Fruit fly (Drosophila melanogaster) whole organism, embryonic: Measurements from ENCODE around the gene prd1.

Experiments
- Awh ChIP-seq: fragments of 200-800 bp; sonication (Bioruptor generic); IDR thresholded peaks from 2 replicates; pipeline ENCODE4, ENCODE4 v1.3.6; 2022; ENCODE audit warnings: missing biosample characterization, missing genetic modification characterization
- Bgb ChIP-seq: fragments of 200-800 bp; sonication (Bioruptor generic); IDR thresholded peaks from 2 replicates; pipeline ENCODE4 v1.3.6; 2022; ENCODE audit warnings: missing biosample characterization, missing genetic modification characterization; ENCODE audit not compliant: partially characterized antibody
- CG10565 ChIP-seq: fragments of 200-800 bp; sonication (Bioruptor generic); optimal IDR thresholded peaks from 3 replicates; lab custom pipeline; 2016; ENCODE audit warnings: missing biosample characterization, mild to moderate bottlenecking, missing genetic modification characterization
- CG13775 ChIP-seq: fragments of 200-800 bp; sonication (Bioruptor generic); optimal IDR thresholded peaks from 3 replicates; lab custom pipeline; 2017; ENCODE audit warnings: missing biosample characterization, mild to moderate bottlenecking, missing genetic modification characterization
- CG14050 ChIP-seq: fragments of 200-800 bp; sonication (Bioruptor generic); IDR thresholded peaks from 3 replicates; pipeline ENCODE4 v1.3.6; 2022; ENCODE audit warnings: missing biosample characterization, missing genetic modification characterization
- CG15011 ChIP-seq: fragments of 200-800 bp; sonication (Bioruptor generic); optimal IDR thresholded peaks from 3 replicates; lab custom pipeline; 2018; ENCODE audit warnings: missing biosample characterization, mild to moderate bottlenecking, missing genetic modification characterization
- CG15269 ChIP-seq: fragments of 200-800 bp; sonication (Bioruptor generic); optimal IDR thresholded peaks from 2 replicates; lab custom pipeline; 2018; ENCODE audit warnings: missing biosample characterization, mild to moderate bottlenecking, missing genetic modification characterization, moderate library complexity
- CG15696 ChIP-seq: fragments of 200-800 bp; sonication (Bioruptor generic); optimal IDR thresholded peaks from 2 replicates; lab custom pipeline; 2019; ENCODE audit warnings: missing biosample characterization, mild to moderate bottlenecking, missing genetic modification characterization, moderate library complexity
- CG17186 ChIP-seq: fragments of 200-800 bp; sonication (Bioruptor generic); optimal IDR thresholded peaks from 3 replicates; lab custom pipeline; 2017; ENCODE audit warnings: missing biosample characterization, missing genetic modification reagents, missing genetic modification characterization
- CG18011 ChIP-seq: fragments of 200-800 bp; sonication (Bioruptor generic); optimal IDR thresholded peaks from 2 replicates; lab custom pipeline; 2017; ENCODE audit warnings: missing biosample characterization, missing genetic modification characterization, mild to moderate bottlenecking, moderate library complexity, missing genotype
- CG32767 ChIP-seq: fragments of 200-800 bp; sonication (Bioruptor generic); IDR thresholded peaks from 2 replicates; pipeline ENCODE4 v1.3.6; 2022; ENCODE audit warnings: missing biosample characterization, missing genetic modification characterization
- CG32772 ChIP-seq: fragments of 200-800 bp; sonication (Bioruptor generic); IDR thresholded peaks from 2 replicates; pipeline ENCODE4 v1.3.6; 2022; ENCODE audit warnings: missing biosample characterization, missing genetic modification characterization
- CG34376 ChIP-seq: fragments of 200-800 bp; sonication (Bioruptor generic); optimal IDR thresholded peaks from 2 replicates; lab custom pipeline; 2018; ENCODE audit warnings: missing biosample characterization, mild to moderate bottlenecking, missing genetic modification characterization
- CG43689 ChIP-seq: fragments of 200-800 bp; sonication (Bioruptor generic); IDR thresholded peaks from 2 replicates; pipeline ENCODE4 v1.3.6; 2022; ENCODE audit warnings: missing biosample characterization, missing genetic modification characterization
- CG5953 ChIP-seq: fragments of 200-800 bp; sonication (Bioruptor generic); IDR thresholded peaks from 2 replicates; pipeline ENCODE4 v1.3.6; 2022; ENCODE audit warnings: missing biosample characterization, missing genetic modification characterization
- CG6272 ChIP-seq: fragments of 200-800 bp; sonication (Bioruptor generic); IDR thresholded peaks from 2 replicates; pipeline ENCODE4 v1.3.6; 2022; ENCODE audit warnings: missing biosample characterization, missing genetic modification characterization
- CG6689 ChIP-seq: fragments of 200-800 bp; sonication (Bioruptor generic); IDR thresholded peaks from 2 replicates; pipeline ENCODE4 v1.3.6; 2022; ENCODE audit warnings: missing biosample characterization, missing genetic modification characterization
- CG8290 ChIP-seq, 3 experiments: fragments of 200-800 bp; sonication (Bioruptor generic); optimal IDR thresholded peaks; 2 replicates each; lab custom pipeline; 2016 to 2019; ENCODE audit warnings: missing biosample characterization in 3 of 3, missing genetic modification characterization in 3 of 3, mild to moderate bottlenecking in 2 of 3, moderate library complexity in 1 of 3
- CG8944 ChIP-seq: fragments of 200-800 bp; sonication (Bioruptor generic); optimal IDR thresholded peaks from 3 replicates; lab custom pipeline; 2016; ENCODE audit warnings: missing biosample characterization, missing genetic modification characterization
- CG9215 ChIP-seq: fragments of 200-800 bp; sonication (Bioruptor generic); IDR thresholded peaks from 2 replicates; pipeline ENCODE4 v1.3.6; 2022; ENCODE audit warnings: missing biosample characterization, missing genetic modification characterization
- CG9876 ChIP-seq: fragments of 200-800 bp; sonication (Bioruptor generic); optimal IDR thresholded peaks from 2 replicates; lab custom pipeline; 2016; ENCODE audit warnings: missing biosample characterization, missing genetic modification characterization
- Camta ChIP-seq: fragments of 200-800 bp; sonication (Bioruptor generic); optimal IDR thresholded peaks from 2 replicates; lab custom pipeline; 2016; ENCODE audit warnings: missing biosample characterization, missing genetic modification characterization
- D19A ChIP-seq: fragments of 200-800 bp; optimal IDR thresholded peaks from 3 replicates; lab custom pipeline; 2019; ENCODE audit warnings: missing biosample characterization, mild to moderate bottlenecking, missing genetic modification characterization, moderate library complexity
- GATAe ChIP-seq: fragments of 200-800 bp; sonication (Bioruptor generic); conservative IDR thresholded peaks from 2 replicates; pipeline ENCODE4 v1.3.6; 2022; ENCODE audit warnings: missing biosample characterization, missing genetic modification characterization
- Hr51 ChIP-seq, 2 experiments: fragments of 200-800 bp; sonication (Bioruptor generic); optimal IDR thresholded peaks; 2 replicates in 1 of 2; 3 replicates in 1 of 2; lab custom pipeline; 2016 to 2018; ENCODE audit warnings: missing biosample characterization in 2 of 2, missing genetic modification characterization in 2 of 2, mild to moderate bottlenecking in 1 of 2, moderate library complexity in 1 of 2
- Kr ChIP-seq: fragments of 200-800 bp; sonication (Bioruptor generic); optimal IDR thresholded peaks from 2 replicates; lab custom pipeline; 2017; ENCODE audit warnings: missing biosample characterization, mild to moderate bottlenecking, missing genetic modification characterization
- Lim3 ChIP-seq: fragments of 200-800 bp; sonication (Bioruptor generic); IDR thresholded peaks from 2 replicates; pipeline ENCODE4 v1.3.6; 2022; ENCODE audit warnings: missing biosample characterization, missing genetic modification characterization
- MBD-R2 ChIP-seq: fragments of 200-800 bp; sonication (Bioruptor generic); IDR thresholded peaks from 2 replicates; pipeline ENCODE4 v1.3.6; 2022; ENCODE audit warnings: missing biosample characterization, missing genetic modification characterization
- Opbp ChIP-seq: fragments of 200-800 bp; sonication (Bioruptor generic); IDR thresholded peaks from 3 replicates; pipeline ENCODE4 v1.3.6; 2022; ENCODE audit warnings: missing biosample characterization, missing genetic modification characterization; ENCODE audit not compliant: partially characterized antibody
- Taf1 ChIP-seq: fragments of 200-800 bp; sonication (Bioruptor generic); IDR thresholded peaks from 2 replicates; pipeline ENCODE4 v1.3.6; 2022; ENCODE audit warnings: missing biosample characterization, missing genetic modification characterization
- Xbp1 ChIP-seq: fragments of 200-800 bp; sonication (Bioruptor generic); optimal IDR thresholded peaks from 3 replicates; lab custom pipeline; 2016; ENCODE audit warnings: missing biosample characterization, mild to moderate bottlenecking, missing genetic modification characterization
- aop ChIP-seq: fragments of 200-800 bp; sonication (Bioruptor generic); IDR thresholded peaks from 2 replicates; pipeline ENCODE4 v1.3.6; 2022; ENCODE audit warnings: missing biosample characterization, missing genetic modification characterization
- ato ChIP-seq: fragments of 200-800 bp; sonication (Bioruptor generic); IDR thresholded peaks from 2 replicates; pipeline ENCODE4 v1.3.6; 2022; ENCODE audit warnings: missing biosample characterization, missing genetic modification characterization; ENCODE audit not compliant: partially characterized antibody
- chif ChIP-seq, 2 experiments: fragments of 200-800 bp; sonication (Bioruptor generic); optimal IDR thresholded peaks; 3 replicates each; lab custom pipeline; 2016; ENCODE audit warnings: missing biosample characterization in 2 of 2, missing genetic modification characterization in 2 of 2
- crol ChIP-seq: fragments of 200-800 bp; sonication (Bioruptor generic); IDR thresholded peaks from 2 replicates; pipeline ENCODE4 v1.3.6; 2022; ENCODE audit warnings: missing biosample characterization, missing genetic modification characterization
- da ChIP-seq: fragments of 200-800 bp; sonication (Bioruptor generic); optimal IDR thresholded peaks from 2 replicates; lab custom pipeline; 2016; ENCODE audit warnings: missing biosample characterization, missing genetic modification characterization
- emc ChIP-seq: fragments of 200-800 bp; sonication (Bioruptor generic); optimal IDR thresholded peaks from 2 replicates; lab custom pipeline; 2016; ENCODE audit warnings: missing biosample characterization, missing genetic modification characterization
- ewg ChIP-seq: fragments of 200-800 bp; sonication (Bioruptor generic); optimal IDR thresholded peaks from 3 replicates; lab custom pipeline; 2017; ENCODE audit warnings: mild to moderate bottlenecking, missing biosample characterization, missing genetic modification reagents, missing genetic modification characterization
- fu2 ChIP-seq: fragments of 200-800 bp; sonication (Bioruptor generic); optimal IDR thresholded peaks from 2 replicates; lab custom pipeline; 2016; ENCODE audit warnings: missing biosample characterization, missing genetic modification characterization
- gsb ChIP-seq: fragments of 200-800 bp; sonication (Bioruptor generic); IDR thresholded peaks from 2 replicates; pipeline ENCODE4 v1.3.6; 2022; ENCODE audit warnings: missing biosample characterization, missing genetic modification characterization
- lab ChIP-seq: fragments of 200-800 bp; sonication (Bioruptor generic); optimal IDR thresholded peaks from 3 replicates; lab custom pipeline; 2017; ENCODE audit warnings: missing biosample characterization, missing genetic modification characterization, mild to moderate bottlenecking, moderate library complexity, missing genetic modification reagents
- lmd ChIP-seq: fragments of 200-800 bp; sonication (Bioruptor generic); IDR thresholded peaks from 2 replicates; pipeline ENCODE4 v1.3.6; 2022; ENCODE audit warnings: missing biosample characterization, missing genetic modification characterization
- pan ChIP-seq, 4 experiments: fragments of >200 bp in 3 of 4; fragments of 200-800 bp in 1 of 4; sonication (Bioruptor generic) in 1 of 4; optimal IDR thresholded peaks in 3 of 4; IDR thresholded peaks in 1 of 4; 2 replicates each; pipeline versions ENCODE4 v1.3.6 to Lab custom; 2017 to 2022; ENCODE audit warnings: missing biosample characterization in 2 of 4, missing genetic modification characterization in 2 of 4, mixed read lengths in 1 of 4
- peb ChIP-seq: fragments of 200-800 bp; sonication (Bioruptor generic); IDR thresholded peaks from 2 replicates; pipeline ENCODE4 v1.3.6; 2022; ENCODE audit warnings: missing biosample characterization, missing genetic modification characterization
- rib ChIP-seq: fragments of 200-800 bp; sonication (Bioruptor generic); IDR thresholded peaks from 2 replicates; pipeline ENCODE4 v1.3.6; 2022; ENCODE audit warnings: missing biosample characterization, missing genetic modification characterization
- scrt ChIP-seq: fragments of 200-800 bp; sonication (Bioruptor generic); optimal IDR thresholded peaks from 2 replicates; lab custom pipeline; 2018; ENCODE audit warnings: missing biosample characterization, mild to moderate bottlenecking, missing genetic modification characterization, moderate library complexity
- sens-2 ChIP-seq: fragments of 200-800 bp; sonication (Bioruptor generic); IDR thresholded peaks from 2 replicates; pipeline ENCODE4 v1.3.6; 2022; ENCODE audit warnings: missing biosample characterization, missing genetic modification characterization
- seq ChIP-seq: fragments of 200-800 bp; sonication (Bioruptor generic); IDR thresholded peaks from 2 replicates; pipeline ENCODE4 v1.3.6; 2022; ENCODE audit warnings: missing biosample characterization, missing genetic modification characterization
- tio ChIP-seq: fragments of 200-800 bp; sonication (Bioruptor generic); optimal IDR thresholded peaks from 2 replicates; lab custom pipeline; 2017; ENCODE audit warnings: missing biosample characterization, missing genetic modification characterization, inconsistent platforms
- zfh1 ChIP-seq: fragments of 200-800 bp; sonication (Bioruptor generic); IDR thresholded peaks from 3 replicates; pipeline ENCODE4 v1.3.6; 2022; ENCODE audit warnings: missing biosample characterization, missing genetic modification characterization

The prd1 gene

DNA sequence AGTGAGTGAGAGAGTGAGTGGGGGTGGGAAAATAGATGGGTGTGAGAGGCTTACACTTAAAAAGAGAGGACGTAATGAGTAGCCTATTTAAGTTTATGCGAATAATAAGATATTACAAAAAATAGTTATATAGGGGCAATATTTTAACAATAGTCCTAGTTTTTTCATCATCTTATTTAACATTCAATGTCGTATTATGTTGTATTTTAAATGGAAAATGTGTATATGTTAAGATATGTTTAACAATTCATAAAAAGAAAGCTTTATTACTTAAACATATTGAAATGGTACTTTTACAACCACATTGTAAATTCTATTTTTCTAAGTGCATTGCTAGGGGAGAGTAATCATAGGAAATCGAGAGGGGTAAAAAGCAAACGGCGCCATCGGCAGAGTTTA, 12.8 kb downstream of the prd1 start (continued):
- TF ChIP-seq crol (GFP tag; lab: Robert Waterston, UW) = no peak
- TF ChIP-seq CG18011 (GFP tag; lab: Kevin White, UChicago) = no peak
- TF ChIP-seq chif (GFP tag; optimal IDR thresholded peaks at IDR 0.05; lab: Kevin White, UChicago) = peak in 1 of 2 experiments; percentile 55
- peak; percentile 59 for TF ChIP-seq CG34376
- peak; percentile 26 for TF ChIP-seq ewg (GFP tag; lab: Kevin White, UChicago)
- TF ChIP-seq CG5953 (GFP tag; lab: Robert Waterston, UW) = no peak; the same call in 1 of the 2 replicates
- no peak for TF ChIP-seq CG17186 (GFP tag; lab: Kevin White, UChicago)
- no peak for TF ChIP-seq seq (GFP tag; lab: Robert Waterston, UW)
- TF ChIP-seq ato (GFP tag; lab: Robert Waterston, UW) = no peak
- peak; percentile 13 for TF ChIP-seq Camta
- peak; percentile 66 for TF ChIP-seq CG15011
- no peak for TF ChIP-seq Kr (GFP tag; lab: Kevin White, UChicago)
- TF ChIP-seq CG9876 = no peak
- TF ChIP-seq CG8944 = peak; percentile 1
- TF ChIP-seq peb = no peak
- TF ChIP-seq rib = no peak
- TF ChIP-seq CG32772 (GFP tag; lab: Robert Waterston, UW) = no peak
- peak; percentile 85 for TF ChIP-seq CG15696 (tag; lab: Kevin White, UChicago)
- TF ChIP-seq fu2 (GFP tag; lab: Kevin White, UChicago) = no peak
- TF ChIP-seq GATAe (GFP tag; lab: Robert Waterston, UW) = no peak
- TF ChIP-seq CG14050 (GFP tag; lab: Robert Waterston, UW) = no peak
- TF ChIP-seq Awh (GFP tag; lab: Robert Waterston, UW) = 0 out of 2 replicates have a peak, but pooled peaks have one; percentile 34
- TF ChIP-seq lab (GFP tag; lab: Kevin White, UChicago) = peak; percentile 84
- no peak for TF ChIP-seq MBD-R2 (GFP tag; lab: Robert Waterston, UW)
- TF ChIP-seq pan (optimal IDR thresholded peaks at IDR 0.05; lab: Kevin White, UChicago) = no peak
- peak in 1 of 2 experiments; percentile 60 for TF ChIP-seq pan (GFP tag; optimal IDR thresholded peaks at IDR 0.05 in 1 of 2, IDR thresholded peaks at IDR 0.05 in 1 of 2)
- peak; percentile 66 for TF ChIP-seq scrt
- TF ChIP-seq CG43689 (GFP tag; lab: Robert Waterston, UW) = no peak
- TF ChIP-seq CG9215 (GFP tag; lab: Robert Waterston, UW) = peak; percentile 54; the same call in 1 of the 2 replicates
- no peak for TF ChIP-seq gsb
- no peak for TF ChIP-seq Opbp (GFP tag; lab: Robert Waterston, UW)
- no peak for TF ChIP-seq da
- TF ChIP-seq CG13775 (GFP tag; lab: Kevin White, UChicago) = peak; percentile 56
- TF ChIP-seq tio = peak; percentile 45
- TF ChIP-seq sens-2 (GFP tag; lab: Robert Waterston, UW) = 0 out of 2 replicates have a peak, but pooled peaks have one; percentile 9
- no peak for TF ChIP-seq CG6272 (GFP tag; lab: Robert Waterston, UW)
- TF ChIP-seq Bgb = no peak
- peak; percentile 70 for TF ChIP-seq Xbp1 (GFP tag; lab: Kevin White, UChicago)
- peak; percentile 80 for TF ChIP-seq D19A
- no peak for TF ChIP-seq zfh1 (GFP tag; lab: Robert Waterston, UW)
- TF ChIP-seq Hr51 (GFP tag; optimal IDR thresholded peaks at IDR 0.05; lab: Kevin White, UChicago) = peak in 1 of 2 experiments; percentile 82
- TF ChIP-seq CG15269 = peak; percentile 80
- TF ChIP-seq emc = no peak
- TF ChIP-seq CG8290 (GFP tag; optimal IDR thresholded peaks at IDR 0.05; lab: Kevin White, UChicago) = peak; percentile 19
- no peak for TF ChIP-seq CG8290 (tag; optimal IDR thresholded peaks at IDR 0.05; lab: Kevin White, UChicago)
- no peak for TF ChIP-seq Taf1 (GFP tag; lab: Robert Waterston, UW)
- no peak for TF ChIP-seq Lim3 (GFP tag; lab: Robert Waterston, UW)
- peak; percentile 46; the same call in 1 of the 2 replicates for TF ChIP-seq CG6689 (GFP tag; lab: Robert Waterston, UW)
- TF ChIP-seq lmd (GFP tag; lab: Robert Waterston, UW) = peak; percentile 63
- no peak for TF ChIP-seq aop (GFP tag; lab: Robert Waterston, UW)
- no peak for TF ChIP-seq CG10565
- TF ChIP-seq CG32767 (GFP tag; lab: Robert Waterston, UW) = peak; percentile 48; the same call in 1 of the 2 replicates
